Worm (Caenorhabditis elegans) whole organism, L4 larva: Measurements from ENCODE around the gene pptr-2.

Experiments used
- ZK337.2 ChIP-seq: fragments of 200-800 bp; sonication (Bioruptor generic); IDR thresholded peaks from 2 replicates; pipeline ENCODE4 v1.3.6; 2022; ENCODE audit warnings: missing genetic modification reagents, missing genetic modification characterization, missing compliant biosample characterization
- daf-19 ChIP-seq: fragments of 200-800 bp; sonication (Bioruptor generic); conservative IDR thresholded peaks from 2 replicates; pipeline ENCODE4 v1.3.6; 2022; ENCODE audit warnings: missing genetic modification characterization, missing compliant biosample characterization
- mdl-1 ChIP-seq, 2 experiments: fragments of 150-350 bp in 1 of 2; sonication (generic microtip) in 1 of 2; optimal IDR thresholded peaks; 2 replicates each; lab custom pipeline; 2014 to 2017; ENCODE audit warnings: missing biosample characterization in 2 of 2, missing genetic modification characterization in 2 of 2
- nhr-11 ChIP-seq: fragments of 150-350 bp; optimal IDR thresholded peaks from 2 replicates; lab custom pipeline; 2014; ENCODE audit warnings: missing biosample characterization, missing genetic modification characterization
- nhr-25 ChIP-seq: sonication (generic microtip); optimal IDR thresholded peaks from 2 replicates; lab custom pipeline; 2017; ENCODE audit warnings: missing genetic modification characterization, mild to moderate bottlenecking, missing compliant biosample characterization, antibody characterized with exemption, moderate library complexity, borderline replicate concordance; ENCODE audit not compliant: insufficient read depth
- nhr-48 ChIP-seq: sonication (generic microtip); optimal IDR thresholded peaks from 2 replicates; lab custom pipeline; 2016; ENCODE audit warnings: mild to moderate bottlenecking, missing genetic modification characterization, missing compliant biosample characterization
- php-3 ChIP-seq: fragments of 200-800 bp; sonication (Bioruptor generic); IDR thresholded peaks from 2 replicates; pipeline ENCODE4 v1.3.6; 2022; ENCODE audit warnings: missing genetic modification reagents, missing genetic modification characterization, missing compliant biosample characterization
- unc-62 ChIP-seq, 3 experiments: fragments of 150-350 bp in 1 of 3; sonication (generic microtip); optimal IDR thresholded peaks in 2 of 3; peaks in 1 of 3; 1 replicate in 1 of 3; 2 replicates in 2 of 3; lab custom pipeline; 2014 to 2017; ENCODE audit warnings: missing biosample characterization in 3 of 3, missing genetic modification characterization in 3 of 3, missing genetic modification reagents in 3 of 3, missing genotype in 1 of 3
- ztf-11 ChIP-seq: fragments of 150-350 bp; optimal IDR thresholded peaks from 2 replicates; lab custom pipeline; 2014; ENCODE audit warnings: missing biosample characterization, missing genetic modification characterization

DNA sequence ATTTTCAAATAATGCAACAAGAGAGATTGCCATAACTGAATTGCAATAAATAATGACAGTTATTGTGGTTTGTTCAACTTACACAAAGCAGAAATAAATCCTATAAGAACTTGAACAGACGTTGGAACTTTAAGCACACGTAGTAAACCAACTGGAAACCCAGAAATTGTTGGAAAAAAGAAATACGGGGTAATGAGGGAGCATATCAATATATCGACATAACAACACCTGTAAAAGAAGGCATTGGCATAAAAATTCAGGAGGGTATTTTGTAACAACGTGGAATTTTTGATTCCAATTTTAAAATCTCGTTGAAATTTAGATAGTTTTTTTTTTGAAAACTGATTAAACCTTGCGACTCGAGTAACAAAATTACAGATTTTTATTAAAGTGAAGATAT is 21.8 kb upstream of the pptr-2 start:
- no peak for TF ChIP-seq nhr-11 (tag; lab: Kevin White, UChicago)
- no peak for TF ChIP-seq php-3 (GFP tag; lab: Robert Waterston, UW)
- TF ChIP-seq ztf-11 (tag; lab: Kevin White, UChicago) = no peak
- no peak for TF ChIP-seq nhr-48
- TF ChIP-seq daf-19 (GFP tag; lab: Robert Waterston, UW) = no peak
- TF ChIP-seq nhr-25 = no peak
- no peak for TF ChIP-seq unc-62 (GFP tag; optimal IDR thresholded peaks at IDR 0.05 in 1 of 2; lab: Kevin White, UChicago)
- no peak for TF ChIP-seq unc-62 (tag; optimal IDR thresholded peaks at IDR 0.05; lab: Kevin White, UChicago)
- no peak for TF ChIP-seq ZK337.2
- TF ChIP-seq mdl-1 (tag; optimal IDR thresholded peaks at IDR 0.05; lab: Kevin White, UChicago) = no peak
